Worm (Caenorhabditis elegans): ENCODE measurements around the gene pqn-54.

ce11 chrV:1499140-1499539 lies 34.4 kb downstream of the pqn-54 start, which contains the start of gene sru-27:
- TF ChIP-seq chd-7 (tag; optimal IDR thresholded peaks at IDR 0.05) (no peak), attf-6 (GFP tag; IDR thresholded peaks at IDR 0.05) (no peak), B0035.1 (tag; optimal IDR thresholded peaks at IDR 0.05) (no peak), rec-8 (tag; optimal IDR thresholded peaks at IDR 0.05) (no peak), snpc-4 (GFP tag; optimal IDR thresholded peaks at IDR 0.05) (no peak), snpc-4 (tag; optimal IDR thresholded peaks at IDR 0.05) (no peak), nhr-90 (tag; optimal IDR thresholded peaks at IDR 0.05) (no peak)
